Fruit fly (Drosophila melanogaster) whole organism, embryonic: ENCODE measurements around the gene CG46042.

Experiments used
- Awh ChIP-seq: fragments of 200-800 bp; sonication (Bioruptor generic); IDR thresholded peaks from 2 replicates; pipeline ENCODE4, ENCODE4 v1.3.6; 2022; ENCODE audit warnings: missing biosample characterization, missing genetic modification characterization
- B-H2 ChIP-seq: fragments of 200-800 bp; sonication (Bioruptor generic); optimal IDR thresholded peaks from 2 replicates; lab custom pipeline; 2018; ENCODE audit warnings: missing biosample characterization, mild to moderate bottlenecking, missing genetic modification characterization
- BtbVII ChIP-seq: fragments of 200-800 bp; sonication (Bioruptor generic); optimal IDR thresholded peaks from 3 replicates; lab custom pipeline; 2017; ENCODE audit warnings: missing biosample characterization, mild to moderate bottlenecking, missing genetic modification characterization
- CG10274 ChIP-seq: fragments of 200-800 bp; sonication (Bioruptor generic); optimal IDR thresholded peaks from 3 replicates; lab custom pipeline; 2017; ENCODE audit warnings: missing biosample characterization, mild to moderate bottlenecking, missing genetic modification characterization
- CG10462 ChIP-seq: fragments of 200-800 bp; sonication (Bioruptor generic); optimal IDR thresholded peaks from 2 replicates; lab custom pipeline; 2016; ENCODE audit warnings: missing biosample characterization, missing genetic modification characterization
- CG11695 ChIP-seq: fragments of 200-800 bp; sonication (Bioruptor generic); IDR thresholded peaks from 3 replicates; pipeline ENCODE4 v1.3.6; 2022; ENCODE audit warnings: missing biosample characterization, missing genetic modification characterization
- CG11696 ChIP-seq: fragments of 200-800 bp; sonication (Bioruptor generic); IDR thresholded peaks from 2 replicates; pipeline ENCODE4 v1.3.6; 2022; ENCODE audit warnings: missing biosample characterization, missing genetic modification characterization
- CG12155 ChIP-seq: fragments of 200-800 bp; sonication (Bioruptor generic); optimal IDR thresholded peaks from 3 replicates; lab custom pipeline; 2016; ENCODE audit warnings: missing biosample characterization, missing genetic modification characterization
- CG12942 ChIP-seq: fragments of 200-800 bp; sonication (Bioruptor generic); optimal IDR thresholded peaks from 3 replicates; lab custom pipeline; 2016; ENCODE audit warnings: missing biosample characterization, missing genetic modification characterization
- CG13123 ChIP-seq: fragments of 200-800 bp; sonication (Bioruptor generic); optimal IDR thresholded peaks from 2 replicates; lab custom pipeline; 2016; ENCODE audit warnings: missing biosample characterization, missing genetic modification characterization
- CG15479 ChIP-seq: fragments of 200-800 bp; sonication (Bioruptor generic); optimal IDR thresholded peaks from 3 replicates; lab custom pipeline; 2019; ENCODE audit warnings: missing biosample characterization, mild to moderate bottlenecking, missing genetic modification characterization, moderate library complexity
- CG16779 ChIP-seq: fragments of 200-800 bp; sonication (Bioruptor generic); IDR thresholded peaks from 2 replicates; pipeline ENCODE4 v1.3.6; 2022; ENCODE audit warnings: missing biosample characterization, missing genetic modification characterization
- CG17328 ChIP-seq: fragments of 200-800 bp; sonication (Bioruptor generic); IDR thresholded peaks from 2 replicates; pipeline ENCODE4 v1.3.6; 2022; ENCODE audit warnings: missing biosample characterization, missing genetic modification characterization
- CG2199 ChIP-seq: fragments of 200-800 bp; sonication (Bioruptor generic); IDR thresholded peaks from 3 replicates; pipeline ENCODE4 v1.3.6; 2022; ENCODE audit warnings: missing biosample characterization, missing genetic modification characterization
- CG30431 ChIP-seq: fragments of 200-800 bp; sonication (Bioruptor generic); optimal IDR thresholded peaks from 2 replicates; lab custom pipeline; 2017; ENCODE audit warnings: missing biosample characterization, missing genetic modification characterization
- CG3281 ChIP-seq: fragments of 200-800 bp; sonication (Bioruptor generic); optimal IDR thresholded peaks from 3 replicates; lab custom pipeline; 2017; ENCODE audit warnings: missing biosample characterization, mild to moderate bottlenecking, missing genetic modification characterization
- CG4820 ChIP-seq: fragments of 200-800 bp; sonication (Bioruptor generic); optimal IDR thresholded peaks from 3 replicates; lab custom pipeline; 2016; ENCODE audit warnings: missing biosample characterization, missing genetic modification characterization
- CG6272 ChIP-seq: fragments of 200-800 bp; sonication (Bioruptor generic); IDR thresholded peaks from 2 replicates; pipeline ENCODE4 v1.3.6; 2022; ENCODE audit warnings: missing biosample characterization, missing genetic modification characterization
- CG6654 ChIP-seq: fragments of 200-800 bp; sonication (Bioruptor generic); optimal IDR thresholded peaks from 2 replicates; lab custom pipeline; 2017; ENCODE audit warnings: missing biosample characterization, mild to moderate bottlenecking, missing genetic modification characterization
- CG6813 ChIP-seq: fragments of 200-800 bp; sonication (Bioruptor generic); optimal IDR thresholded peaks from 2 replicates; lab custom pipeline; 2017; ENCODE audit warnings: missing biosample characterization, missing genetic modification characterization, mild to moderate bottlenecking, moderate library complexity, missing genetic modification reagents
- CG8388 ChIP-seq: fragments of 200-800 bp; sonication (Bioruptor generic); optimal IDR thresholded peaks from 2 replicates; lab custom pipeline; 2019; ENCODE audit warnings: missing biosample characterization, mild to moderate bottlenecking, missing genetic modification characterization, moderate library complexity
- D19B ChIP-seq: fragments of 200-800 bp; sonication (Bioruptor generic); optimal IDR thresholded peaks from 2 replicates; lab custom pipeline; 2017; ENCODE audit warnings: missing biosample characterization, mild to moderate bottlenecking, missing genetic modification characterization
- Dad ChIP-seq: fragments of 200-800 bp; sonication (Bioruptor generic); optimal IDR thresholded peaks from 3 replicates; lab custom pipeline; 2016; ENCODE audit warnings: missing biosample characterization, missing genetic modification characterization
- Eip74EF ChIP-seq, 2 experiments: fragments of 200-800 bp in 1 of 2; fragments of >200 bp in 1 of 2; sonication (Bioruptor generic) in 1 of 2; optimal IDR thresholded peaks; 2 replicates each; lab custom pipeline; 2017 to 2019; ENCODE audit warnings: missing biosample characterization in 2 of 2, missing genetic modification characterization in 2 of 2, mild to moderate bottlenecking in 1 of 2, moderate library complexity in 1 of 2
- H15 ChIP-seq: fragments of 200-800 bp; sonication (Bioruptor generic); IDR thresholded peaks from 3 replicates; pipeline ENCODE4 v1.3.6; 2022; ENCODE audit warnings: missing biosample characterization, missing genetic modification characterization
- HLH3B ChIP-seq: fragments of 200-800 bp; sonication (Bioruptor generic); IDR thresholded peaks from 2 replicates; pipeline ENCODE4 v1.3.6; 2022; ENCODE audit warnings: missing biosample characterization, missing genetic modification characterization
- HLHmδ ChIP-seq: fragments of 200-800 bp; sonication (Bioruptor generic); optimal IDR thresholded peaks from 2 replicates; lab custom pipeline; 2018; ENCODE audit warnings: missing biosample characterization, mild to moderate bottlenecking, missing genetic modification characterization, moderate library complexity
- HmgD ChIP-seq: fragments of 200-800 bp; sonication (Bioruptor generic); optimal IDR thresholded peaks from 3 replicates; lab custom pipeline; 2016; ENCODE audit warnings: missing biosample characterization, missing genetic modification characterization
- Hr51 ChIP-seq, 2 experiments: fragments of 200-800 bp; sonication (Bioruptor generic); optimal IDR thresholded peaks; 2 replicates in 1 of 2; 3 replicates in 1 of 2; lab custom pipeline; 2016 to 2018; ENCODE audit warnings: missing biosample characterization in 2 of 2, missing genetic modification characterization in 2 of 2, mild to moderate bottlenecking in 1 of 2, moderate library complexity in 1 of 2
- MBD-R2 ChIP-seq: fragments of 200-800 bp; sonication (Bioruptor generic); IDR thresholded peaks from 2 replicates; pipeline ENCODE4 v1.3.6; 2022; ENCODE audit warnings: missing biosample characterization, missing genetic modification characterization
- Mad ChIP-seq: fragments of 200-800 bp; sonication (Bioruptor generic); optimal IDR thresholded peaks from 2 replicates; lab custom pipeline; 2016; ENCODE audit warnings: missing biosample characterization, missing genetic modification characterization
- Med ChIP-seq: fragments of 200-800 bp; sonication (Bioruptor generic); peaks from one replicate; lab custom pipeline; 2016; ENCODE audit warnings: missing biosample characterization, missing genetic modification characterization, mild to moderate bottlenecking, inconsistent platforms, moderate library complexity
- NFAT ChIP-seq: fragments of 200-800 bp; sonication (Bioruptor generic); IDR thresholded peaks from 2 replicates; pipeline ENCODE4 v1.3.6; 2022; ENCODE audit warnings: missing biosample characterization, missing genetic modification characterization
- Nf-YB ChIP-seq: fragments of 200-800 bp; sonication (Bioruptor generic); optimal IDR thresholded peaks from 3 replicates; lab custom pipeline; 2019; ENCODE audit warnings: missing biosample characterization, mild to moderate bottlenecking, missing genetic modification characterization, moderate library complexity
- Oaz ChIP-seq: fragments of 200-800 bp; sonication (Bioruptor generic); IDR thresholded peaks from 2 replicates; pipeline ENCODE4 v1.3.6; 2022; ENCODE audit warnings: missing biosample characterization, missing genetic modification characterization
- Xbp1 ChIP-seq: fragments of 200-800 bp; sonication (Bioruptor generic); optimal IDR thresholded peaks from 3 replicates; lab custom pipeline; 2016; ENCODE audit warnings: missing biosample characterization, mild to moderate bottlenecking, missing genetic modification characterization
- ab ChIP-seq: fragments of 200-800 bp; sonication (Bioruptor generic); optimal IDR thresholded peaks from 2 replicates; lab custom pipeline; 2016; ENCODE audit warnings: missing biosample characterization, missing genetic modification characterization
- ci ChIP-seq: fragments of 200-800 bp; sonication (Bioruptor generic); IDR thresholded peaks from 3 replicates; pipeline ENCODE4 v1.3.6; 2022; ENCODE audit warnings: missing biosample characterization, missing genetic modification characterization
- fd64A ChIP-seq: fragments of 200-800 bp; sonication (Bioruptor generic); optimal IDR thresholded peaks from 3 replicates; lab custom pipeline; 2018; ENCODE audit warnings: missing biosample characterization, mild to moderate bottlenecking, missing genetic modification characterization
- ken ChIP-seq: fragments of 200-800 bp; sonication (Bioruptor generic); IDR thresholded peaks from 3 replicates; pipeline ENCODE4 v1.3.6; 2022; ENCODE audit warnings: missing biosample characterization, missing genetic modification characterization
- mld ChIP-seq: fragments of 200-800 bp; sonication (Bioruptor generic); IDR thresholded peaks from 3 replicates; pipeline ENCODE4 v1.3.6; 2022; ENCODE audit warnings: missing biosample characterization, missing genetic modification characterization; ENCODE audit not compliant: partially characterized antibody
- nerfin-1 ChIP-seq: fragments of 200-800 bp; sonication (Bioruptor generic); optimal IDR thresholded peaks from 3 replicates; lab custom pipeline; 2019; ENCODE audit warnings: missing biosample characterization, mild to moderate bottlenecking, missing genetic modification characterization, moderate library complexity
- p53 ChIP-seq: fragments of 200-800 bp; sonication (Bioruptor generic); optimal IDR thresholded peaks from 2 replicates; lab custom pipeline; 2016; ENCODE audit warnings: missing biosample characterization, missing genetic modification characterization
- ranshi ChIP-seq: fragments of 200-800 bp; sonication (Bioruptor generic); IDR thresholded peaks from 2 replicates; pipeline ENCODE4 v1.3.6; 2022; ENCODE audit warnings: missing biosample characterization, missing genetic modification characterization
- rib ChIP-seq: fragments of 200-800 bp; sonication (Bioruptor generic); IDR thresholded peaks from 2 replicates; pipeline ENCODE4 v1.3.6; 2022; ENCODE audit warnings: missing biosample characterization, missing genetic modification characterization
- run ChIP-seq: fragments of 200-800 bp; sonication (Bioruptor generic); optimal IDR thresholded peaks from 3 replicates; lab custom pipeline; 2018; ENCODE audit warnings: missing biosample characterization, mild to moderate bottlenecking, missing genetic modification characterization
- sim ChIP-seq: fragments of 200-800 bp; sonication (Bioruptor generic); IDR thresholded peaks from 2 replicates; pipeline ENCODE4 v1.3.6; 2022; ENCODE audit warnings: missing biosample characterization, missing genetic modification characterization
- slou ChIP-seq: fragments of 200-800 bp; sonication (Bioruptor generic); optimal IDR thresholded peaks from 3 replicates; lab custom pipeline; 2016; ENCODE audit warnings: missing biosample characterization, missing genetic modification characterization
- slp2 ChIP-seq: fragments of 200-800 bp; sonication (Bioruptor generic); optimal IDR thresholded peaks from 2 replicates; lab custom pipeline; 2016; ENCODE audit warnings: missing biosample characterization, missing genetic modification characterization
- twi ChIP-seq: fragments of 200-800 bp; optimal IDR thresholded peaks from 2 replicates; lab custom pipeline; 2019; ENCODE audit warnings: missing biosample characterization, mild to moderate bottlenecking, missing genetic modification characterization, moderate library complexity
- wdn ChIP-seq: fragments of 200-800 bp; sonication (Bioruptor generic); IDR thresholded peaks from 2 replicates; pipeline ENCODE4 v1.3.6; 2022; ENCODE audit warnings: missing biosample characterization, missing genetic modification characterization

CG46042 gene

dm6 chr3R:19905932-19906439, 36.2 kb downstream of the CG46042 start (continued):
- TF ChIP-seq H15 (peak; percentile 83), Nf-YB (peak; percentile 57), CG13123 (GFP tag; lab: Kevin White, UChicago) (peak; percentile 70), slp2 (GFP tag; lab: Kevin White, UChicago) (peak; percentile 48), CG3281 (GFP tag; lab: Kevin White, UChicago) (peak; percentile 79), CG6813 (peak; percentile 66), twi (tag; lab: Kevin White, UChicago) (peak; percentile 20), HLHmδ (GFP tag; lab: Kevin White, UChicago) (peak; percentile 55), B-H2 (GFP tag; lab: Kevin White, UChicago) (no peak), CG8388 (peak; percentile 61), ranshi (peak; percentile 64), slou (GFP tag; lab: Kevin White, UChicago) (no peak), Hr51 (GFP tag; optimal IDR thresholded peaks at IDR 0.05; lab: Kevin White, UChicago) (peak; percentile 72 to 85), Oaz (peak; percentile 59; the same call in 1 of the 2 replicates), Mad (peak; percentile 70), ab (GFP tag; lab: Kevin White, UChicago) (peak; percentile 70), fd64A (GFP tag; lab: Kevin White, UChicago) (peak; percentile 49), CG6272 (GFP tag; lab: Robert Waterston, UW) (peak; percentile 87), CG30431 (GFP tag; lab: Kevin White, UChicago) (peak; percentile 54), CG10462 (peak; percentile 75), CG12155 (GFP tag; lab: Kevin White, UChicago) (peak; percentile 80), CG4820 (GFP tag; lab: Kevin White, UChicago) (peak; percentile 49), CG10274 (peak; percentile 65), D19B (peak; percentile 61), Xbp1 (GFP tag; lab: Kevin White, UChicago) (peak; percentile 87), NFAT (GFP tag; lab: Robert Waterston, UW) (peak; percentile 74), CG15479 (no peak), Dad (GFP tag; lab: Kevin White, UChicago) (peak; percentile 59), CG2199 (GFP tag; lab: Robert Waterston, UW) (peak; percentile 87), rib (GFP tag; lab: Robert Waterston, UW) (peak; percentile 73), Med (GFP tag; lab: Kevin White, UChicago) (peak; percentile 92), CG12942 (GFP tag; lab: Kevin White, UChicago) (peak; percentile 65), sim (peak; percentile 61), CG17328 (GFP tag; lab: Robert Waterston, UW) (peak; percentile 76), nerfin-1 (tag; lab: Kevin White, UChicago) (peak; percentile 48), CG6654 (GFP tag; lab: Kevin White, UChicago) (no peak), CG11695 (GFP tag; lab: Robert Waterston, UW) (peak; percentile 87; the same call in 2 of the 3 replicates), mld (no peak), ci (peak; percentile 90), wdn (GFP tag; lab: Robert Waterston, UW) (peak; percentile 79), BtbVII (GFP tag; lab: Kevin White, UChicago) (peak; percentile 80), HmgD (GFP tag; lab: Kevin White, UChicago) (peak; percentile 27), MBD-R2 (GFP tag; lab: Robert Waterston, UW) (peak; percentile 60; the same call in 1 of the 2 replicates), Awh (GFP tag; lab: Robert Waterston, UW) (peak; percentile 74; the same call in 1 of the 2 replicates), HLH3B (peak; percentile 76), Eip74EF (GFP tag; optimal IDR thresholded peaks at IDR 0.05; lab: Kevin White, UChicago) (peak in 1 of 2 experiments; percentile 6), CG16779 (GFP tag; lab: Robert Waterston, UW) (peak; percentile 75; the same call in 1 of the 2 replicates), ken (GFP tag; lab: Robert Waterston, UW) (peak; percentile 68; the same call in 1 of the 3 replicates), p53 (no peak), CG11696 (peak; percentile 52; the same call in 1 of the 2 replicates), run (tag; lab: Kevin White, UChicago) (no peak)
